Worm (Caenorhabditis elegans) whole organism, midembryonic: ENCODE data around the gene F21C10.4.

Source experiments
- T22C8.4 ChIP-seq: fragments of 200-800 bp; sonication (Bioruptor generic); IDR thresholded peaks from 2 replicates; pipeline ENCODE4 v1.3.6; 2022; ENCODE audit warnings: missing genetic modification characterization, missing compliant biosample characterization
- cog-1 ChIP-seq: sonication (generic microtip); optimal IDR thresholded peaks from 2 replicates; lab custom pipeline; 2016; ENCODE audit warnings: missing genetic modification characterization, missing compliant biosample characterization
- flt-1 ChIP-seq: fragments of 200-800 bp; sonication (Bioruptor generic); IDR thresholded peaks from 2 replicates; pipeline ENCODE4 v1.3.6; 2022; ENCODE audit warnings: missing genetic modification characterization, missing compliant biosample characterization
- klf-2 ChIP-seq: fragments of 200-800 bp; sonication (Bioruptor generic); conservative IDR thresholded peaks from 2 replicates; pipeline ENCODE4 v1.3.6; 2022; ENCODE audit warnings: missing genetic modification reagents, missing genetic modification characterization, missing compliant biosample characterization
- med-1 ChIP-seq: sonication (generic microtip); optimal IDR thresholded peaks from 2 replicates; lab custom pipeline; 2017; ENCODE audit warnings: missing genetic modification characterization, mild to moderate bottlenecking, missing compliant biosample characterization, antibody characterized with exemption, missing genetic modification reagents; ENCODE audit not compliant: insufficient read depth
- ref-1 ChIP-seq: fragments of 200-800 bp; sonication (Bioruptor generic); conservative IDR thresholded peaks from 2 replicates; pipeline ENCODE4 v1.3.6; 2022; ENCODE audit warnings: missing genetic modification reagents, missing genetic modification characterization, missing compliant biosample characterization
- tab-1 ChIP-seq: fragments of 200-800 bp; sonication (Bioruptor generic); IDR thresholded peaks from 2 replicates; pipeline ENCODE4 v1.3.6; 2022; ENCODE audit warnings: missing genetic modification characterization, missing compliant biosample characterization
- ztf-23 ChIP-seq: fragments of 200-800 bp; sonication (Bioruptor generic); IDR thresholded peaks from 2 replicates; pipeline ENCODE4 v1.3.6; 2022; ENCODE audit warnings: missing genetic modification reagents, missing genetic modification characterization, missing compliant biosample characterization
- ztf-29 ChIP-seq: fragments of 200-800 bp; sonication (Bioruptor generic); IDR thresholded peaks from 2 replicates; pipeline ENCODE4 v1.3.6; 2022; ENCODE audit warnings: missing genetic modification reagents, missing genetic modification characterization, missing compliant biosample characterization

F21C10.4 gene

DNA sequence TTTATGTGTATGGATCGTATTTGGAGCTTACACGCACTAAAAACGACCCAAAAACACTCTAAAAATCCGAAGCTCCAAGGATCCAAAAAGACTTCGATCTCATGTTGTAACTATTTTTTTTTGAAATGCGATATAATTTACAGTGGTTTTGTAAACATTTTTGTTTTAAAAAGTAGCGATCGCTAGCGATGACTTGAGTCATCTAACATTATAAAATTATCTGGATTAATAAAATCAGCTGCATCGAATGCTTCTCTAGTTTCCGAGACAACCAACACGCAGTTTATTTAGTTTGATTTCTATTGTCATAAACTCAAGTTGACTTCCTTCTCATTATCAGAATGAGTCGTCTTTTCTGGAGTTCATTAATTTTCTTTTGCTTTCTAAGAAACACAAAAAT lies 5.6 kb downstream of the F21C10.4 start, which contains the start of gene F21C10.1:
Gene F21C10.1, plus strand, starts transcription at position 301 of the 400 bp plus-strand sequence.
- TF ChIP-seq klf-2 (no peak), flt-1 (GFP tag; lab: Robert Waterston, UW) (no peak), ref-1 (GFP tag; lab: Robert Waterston, UW) (no peak), tab-1 (GFP tag; lab: Robert Waterston, UW) (no peak)

DNA sequence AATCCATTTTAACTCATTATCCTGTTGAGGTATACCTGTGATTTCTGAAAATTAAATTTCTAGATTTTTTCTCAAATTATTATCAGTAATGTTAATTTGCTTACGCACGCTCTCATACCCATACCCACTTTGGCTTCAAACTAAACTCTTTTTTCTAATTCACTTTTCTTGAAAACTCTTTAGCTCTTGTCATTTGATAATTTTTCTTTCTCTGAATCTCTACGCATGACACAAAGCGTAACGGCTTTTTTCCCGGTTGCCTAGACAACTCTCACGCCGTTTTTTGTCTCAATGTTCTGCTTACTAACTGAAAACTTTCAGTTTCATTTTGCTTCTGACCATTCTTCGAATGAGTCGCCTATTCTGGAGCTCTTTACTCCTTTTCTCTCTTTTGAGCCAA lies 7.5 kb downstream of the F21C10.4 start, which contains the start of gene B0222.1:
Gene B0222.1, plus strand, starts transcription at position 306 of the 400 bp plus-strand sequence.
- TF ChIP-seq ztf-29 (no peak), cog-1 (no peak), med-1 (GFP tag; lab: Kevin White, UChicago) (no peak), flt-1 (GFP tag; lab: Robert Waterston, UW) (no peak), T22C8.4 (GFP tag; lab: Robert Waterston, UW) (no peak), ref-1 (GFP tag; lab: Robert Waterston, UW) (no peak), ztf-23 (GFP tag; lab: Robert Waterston, UW) (no peak), tab-1 (GFP tag; lab: Robert Waterston, UW) (no peak), klf-2 (no peak)

DNA sequence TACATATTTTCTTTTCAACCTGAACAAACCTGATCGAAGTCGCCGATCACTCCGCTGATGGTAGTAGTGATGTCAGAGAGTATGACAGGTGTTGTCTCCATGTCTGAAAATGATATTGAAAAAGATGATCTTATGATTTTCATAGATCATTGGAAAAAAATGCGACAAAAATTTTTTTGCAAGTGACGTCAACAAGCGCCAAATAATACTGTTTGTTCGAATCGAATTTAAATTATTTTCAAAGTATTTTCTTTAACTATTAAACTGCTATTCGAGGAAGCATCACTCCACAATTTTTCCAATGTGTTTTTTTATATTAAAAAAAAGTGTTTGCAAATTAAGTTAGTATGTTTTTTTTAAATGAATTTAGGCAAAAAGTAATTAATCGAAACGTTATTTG lies 11.2 kb downstream of the F21C10.4 start, which contains the start of gene pitr-2:
Gene pitr-2, minus strand, starts transcription at position 101 of the 400 bp plus-strand sequence.
- TF ChIP-seq flt-1 (GFP tag; lab: Robert Waterston, UW) (no peak), cog-1 (no peak), med-1 (GFP tag; lab: Kevin White, UChicago) (no peak), ztf-23 (GFP tag; lab: Robert Waterston, UW) (no peak), ref-1 (GFP tag; lab: Robert Waterston, UW) (no peak), tab-1 (GFP tag; lab: Robert Waterston, UW) (no peak), ztf-29 (no peak), T22C8.4 (GFP tag; lab: Robert Waterston, UW) (no peak), klf-2 (no peak)

DNA sequence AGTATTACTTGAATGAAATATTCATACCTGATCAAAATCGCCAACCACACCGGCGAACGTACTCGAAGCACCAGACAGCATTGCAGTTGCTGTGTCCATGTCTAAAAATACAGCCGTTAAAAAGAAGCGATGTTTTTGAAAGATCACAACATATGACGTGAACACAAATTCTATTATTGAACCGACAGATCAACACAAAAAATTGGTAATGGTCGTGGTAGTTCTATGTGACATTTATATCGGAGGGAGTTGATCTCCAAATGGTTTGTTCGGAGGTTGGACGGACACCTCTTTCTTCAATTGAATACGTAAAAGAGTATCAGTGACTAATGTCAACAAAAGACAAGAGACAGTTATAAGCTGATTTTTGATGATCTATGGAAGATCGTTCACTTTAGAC lies 14.9 kb downstream of the F21C10.4 start, which contains the start of gene pitr-3:
Gene pitr-3, minus strand, starts transcription at position 101 of the 400 bp plus-strand sequence.
- TF ChIP-seq med-1 (GFP tag; lab: Kevin White, UChicago), result no peak
- TF ChIP-seq ref-1 (GFP tag; lab: Robert Waterston, UW), result no peak
- TF ChIP-seq T22C8.4 (GFP tag; lab: Robert Waterston, UW), result no peak
- no peak for TF ChIP-seq flt-1 (GFP tag; lab: Robert Waterston, UW)
- TF ChIP-seq ztf-29, result no peak
- TF ChIP-seq tab-1 (GFP tag; lab: Robert Waterston, UW), result no peak
- TF ChIP-seq ztf-23 (GFP tag; lab: Robert Waterston, UW), result no peak
- no peak for TF ChIP-seq cog-1
- no peak for TF ChIP-seq klf-2

DNA sequence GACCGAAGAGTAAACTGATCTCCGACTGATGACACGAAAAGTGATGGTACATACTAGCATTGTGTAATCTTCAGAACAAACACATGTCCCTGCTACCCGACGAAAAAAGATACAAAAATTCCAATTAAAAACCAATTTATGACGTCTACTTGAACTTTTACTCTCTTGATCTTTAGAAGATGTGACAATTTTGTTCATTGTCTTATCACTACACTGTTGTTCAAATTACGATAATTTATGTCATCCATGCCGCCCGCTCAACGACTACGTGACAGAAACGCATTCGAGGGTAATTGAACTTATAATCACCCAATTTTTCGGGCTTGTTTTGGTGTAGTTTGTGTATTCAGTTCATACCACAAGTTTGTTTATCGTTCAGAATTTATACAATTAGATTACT lies 17.5 kb downstream of the F21C10.4 start:
- TF ChIP-seq cog-1 (no peak), T22C8.4 (GFP tag; lab: Robert Waterston, UW) (no peak), flt-1 (GFP tag; lab: Robert Waterston, UW) (no peak), med-1 (GFP tag; lab: Kevin White, UChicago) (no peak), ztf-23 (GFP tag; lab: Robert Waterston, UW) (no peak), ref-1 (GFP tag; lab: Robert Waterston, UW) (no peak), ztf-29 (no peak), klf-2 (no peak), tab-1 (GFP tag; lab: Robert Waterston, UW) (no peak)

DNA sequence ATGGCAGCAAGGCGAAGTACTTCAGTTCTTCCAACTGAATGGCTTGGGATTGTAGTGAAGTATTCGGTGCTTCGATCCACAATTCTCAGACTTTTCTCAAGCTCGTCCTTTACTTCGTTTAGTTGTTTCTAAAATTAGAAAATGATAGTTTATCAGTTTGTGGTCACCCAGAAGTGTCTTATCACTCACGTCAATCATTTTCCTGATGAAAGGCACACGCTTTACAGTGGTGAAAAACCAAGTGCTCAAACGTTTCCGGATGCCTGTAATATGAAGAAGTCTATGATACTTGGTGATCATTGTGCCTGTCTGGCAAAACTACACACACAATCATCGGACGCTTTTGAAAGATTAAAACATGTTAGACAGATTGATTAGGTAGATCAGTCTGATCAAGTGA lies 19.8 kb downstream of the F21C10.4 start:
- TF ChIP-seq med-1 (GFP tag; lab: Kevin White, UChicago) (no peak), cog-1 (no peak), ztf-23 (GFP tag; lab: Robert Waterston, UW) (no peak), tab-1 (GFP tag; lab: Robert Waterston, UW) (no peak), T22C8.4 (GFP tag; lab: Robert Waterston, UW) (no peak), ref-1 (GFP tag; lab: Robert Waterston, UW) (no peak), ztf-29 (no peak), flt-1 (GFP tag; lab: Robert Waterston, UW) (no peak), klf-2 (no peak)

DNA sequence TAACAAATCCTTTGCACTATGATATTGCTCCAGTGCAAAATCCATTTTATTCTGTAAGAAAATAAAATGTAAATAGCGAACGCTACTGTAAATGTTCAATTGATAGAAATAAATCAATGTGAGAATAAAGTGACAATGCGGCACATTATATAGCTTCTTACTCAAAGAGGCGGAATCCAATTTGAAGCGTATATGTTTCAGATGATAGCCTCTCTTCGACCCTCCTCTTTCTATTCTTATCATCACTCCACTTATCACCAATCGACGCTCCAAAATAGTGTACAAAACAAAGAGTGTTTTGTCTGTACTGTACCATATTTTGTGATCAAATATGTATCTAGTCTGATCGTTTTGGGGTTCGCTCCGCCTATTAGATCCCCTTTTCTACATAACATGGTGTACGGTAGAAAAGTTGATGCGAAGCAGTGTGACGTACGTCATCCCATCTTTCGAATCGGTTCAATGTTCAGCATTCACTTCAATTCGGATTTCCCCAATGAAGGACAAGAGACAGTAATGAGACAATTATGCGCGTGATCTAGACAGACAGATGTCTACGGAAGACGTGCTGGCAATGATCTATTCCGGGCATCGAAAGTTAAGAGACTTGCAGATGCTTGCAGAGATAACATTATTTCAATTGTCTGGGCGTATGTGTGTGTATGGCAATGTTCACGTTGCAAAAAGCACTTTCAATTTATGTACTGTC lies 20.6 kb downstream of the F21C10.4 start, which contains the start of gene spl-2:
Gene spl-2, minus strand, starts transcription at position 51 of the 709 bp plus-strand sequence.
- TF ChIP-seq T22C8.4 (GFP tag; lab: Robert Waterston, UW) (no peak), med-1 (GFP tag; lab: Kevin White, UChicago) (no peak)

DNA sequence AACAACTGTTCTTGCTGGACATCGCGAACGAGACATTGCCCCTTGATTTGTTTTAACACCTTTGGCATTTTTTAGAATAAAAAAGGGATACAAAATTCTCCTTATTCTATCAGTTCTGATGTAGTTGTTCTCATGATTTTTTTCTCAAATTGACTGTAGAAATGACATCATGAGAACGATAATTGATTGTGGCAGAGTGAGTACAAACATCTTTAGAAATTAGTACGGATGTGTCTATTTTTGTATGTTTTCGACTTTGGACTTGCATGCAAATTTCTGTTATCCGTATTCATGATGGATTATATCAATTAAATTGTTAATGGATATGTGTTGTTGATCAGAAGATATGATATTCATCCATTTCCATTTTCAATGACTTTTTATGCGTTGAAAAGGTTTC lies 21.7 kb downstream of the F21C10.4 start:
- TF ChIP-seq tab-1 (GFP tag; lab: Robert Waterston, UW) (no peak), klf-2 (no peak), T22C8.4 (GFP tag; lab: Robert Waterston, UW) (no peak), med-1 (GFP tag; lab: Kevin White, UChicago) (no peak), ztf-29 (no peak), ref-1 (GFP tag; lab: Robert Waterston, UW) (no peak), cog-1 (no peak), flt-1 (GFP tag; lab: Robert Waterston, UW) (no peak), ztf-23 (GFP tag; lab: Robert Waterston, UW) (no peak)

DNA sequence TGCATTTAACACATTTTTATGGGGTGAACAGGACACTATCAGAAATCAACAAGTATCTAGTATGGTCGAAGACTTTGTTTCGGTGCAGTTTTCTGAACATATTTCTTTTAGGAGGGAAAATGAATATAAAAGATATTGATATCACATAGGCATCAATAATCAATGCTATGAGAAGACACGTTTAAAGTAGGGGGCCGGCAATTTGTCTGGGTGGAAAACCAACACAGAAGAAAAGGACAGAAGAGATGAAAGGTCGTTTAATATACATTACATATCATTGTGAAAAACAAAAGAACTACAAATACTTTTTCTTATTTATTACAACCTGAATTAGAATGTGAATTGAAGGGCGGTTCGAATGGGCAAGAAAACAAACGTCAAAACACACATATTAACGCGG lies 25.9 kb downstream of the F21C10.4 start:
- TF ChIP-seq ztf-23 (GFP tag; lab: Robert Waterston, UW), result no peak
- TF ChIP-seq cog-1, result no peak
- no peak for TF ChIP-seq flt-1 (GFP tag; lab: Robert Waterston, UW)
- TF ChIP-seq tab-1 (GFP tag; lab: Robert Waterston, UW), result no peak
- no peak for TF ChIP-seq ref-1 (GFP tag; lab: Robert Waterston, UW)
- TF ChIP-seq T22C8.4 (GFP tag; lab: Robert Waterston, UW), result no peak
- no peak for TF ChIP-seq klf-2
- TF ChIP-seq ztf-29, result no peak
- TF ChIP-seq med-1 (GFP tag; lab: Kevin White, UChicago), result no peak
